Worm (Caenorhabditis elegans) whole organism, L4 larva: ENCODE results near the gene B0024.11.
A peak's percentile ranks its signal among the peaks of the same experiment; 100 is the strongest.

Source experiments
- F10B5.3 ChIP-seq: sonication (generic microtip); optimal IDR thresholded peaks from 2 replicates; lab custom pipeline; 2016; ENCODE audit warnings: mild to moderate bottlenecking, missing genetic modification characterization, missing compliant biosample characterization
- F26F4.8 ChIP-seq: fragments of 200-800 bp; sonication (Bioruptor generic); conservative IDR thresholded peaks from 2 replicates; pipeline ENCODE4 v1.3.6; 2022; ENCODE audit warnings: missing genetic modification characterization, missing compliant biosample characterization
- F49E8.2 ChIP-seq: sonication (generic microtip); optimal IDR thresholded peaks from 2 replicates; lab custom pipeline; 2016; ENCODE audit warnings: missing compliant biosample characterization, mild to moderate bottlenecking, missing genetic modification characterization, borderline replicate concordance
- T26A8.4 ChIP-seq: fragments of 200-800 bp; sonication (Bioruptor generic); IDR thresholded peaks from 2 replicates; pipeline ENCODE4 v1.3.6; 2022; ENCODE audit warnings: missing genetic modification characterization, missing compliant biosample characterization
- ZK337.2 ChIP-seq: fragments of 200-800 bp; sonication (Bioruptor generic); IDR thresholded peaks from 2 replicates; pipeline ENCODE4 v1.3.6; 2022; ENCODE audit warnings: missing genetic modification reagents, missing genetic modification characterization, missing compliant biosample characterization
- aha-1 ChIP-seq: fragments of 150-350 bp; peaks from one replicate; lab custom pipeline; 2014; ENCODE audit warnings: missing biosample characterization, missing genetic modification characterization
- attf-4 ChIP-seq: sonication (generic microtip); optimal IDR thresholded peaks from 3 replicates; lab custom pipeline; 2017; ENCODE audit warnings: missing biosample characterization, missing genetic modification characterization
- ceh-20 ChIP-seq: fragments of 200-800 bp; sonication (Bioruptor generic); IDR thresholded peaks from 2 replicates; pipeline ENCODE4 v1.3.6; 2022; ENCODE audit warnings: missing genetic modification reagents, missing genetic modification characterization, missing compliant biosample characterization
- ceh-28 ChIP-seq: fragments of 150-350 bp; optimal IDR thresholded peaks from 2 replicates; lab custom pipeline; 2014; ENCODE audit warnings: missing biosample characterization, missing genetic modification reagents, missing genetic modification characterization
- ceh-32 ChIP-seq: sonication (generic microtip); optimal IDR thresholded peaks from 2 replicates; lab custom pipeline; 2016; ENCODE audit warnings: mild to moderate bottlenecking, missing genetic modification characterization, missing compliant biosample characterization; ENCODE audit not compliant: poor library complexity
- cey-2 ChIP-seq: sonication (generic microtip); optimal IDR thresholded peaks from 3 replicates; lab custom pipeline; 2017; ENCODE audit warnings: missing genetic modification characterization, mild to moderate bottlenecking, missing compliant biosample characterization, antibody characterized with exemption, borderline replicate concordance; ENCODE audit not compliant: insufficient read depth
- ctbp-1 ChIP-seq: fragments of 200-800 bp; sonication (Bioruptor generic); IDR thresholded peaks from 2 replicates; pipeline ENCODE4 v1.3.6; 2022; ENCODE audit warnings: missing genetic modification reagents, missing genetic modification characterization, missing compliant biosample characterization
- daf-12 ChIP-seq: fragments of 150-350 bp; optimal IDR thresholded peaks from 2 replicates; lab custom pipeline; 2014; ENCODE audit warnings: missing biosample characterization, missing genetic modification reagents, missing genetic modification characterization
- daf-19 ChIP-seq: fragments of 200-800 bp; sonication (Bioruptor generic); conservative IDR thresholded peaks from 2 replicates; pipeline ENCODE4 v1.3.6; 2022; ENCODE audit warnings: missing genetic modification characterization, missing compliant biosample characterization
- dmd-9 ChIP-seq: fragments of 200-800 bp; sonication (Bioruptor generic); IDR thresholded peaks from 2 replicates; pipeline ENCODE4 v1.3.6; 2022; ENCODE audit warnings: missing genetic modification reagents, missing genetic modification characterization, missing compliant biosample characterization
- duxl-1 ChIP-seq: sonication (generic microtip); optimal IDR thresholded peaks from 2 replicates; lab custom pipeline; 2016; ENCODE audit warnings: mild to moderate bottlenecking, missing genetic modification characterization, moderate library complexity, missing compliant biosample characterization; ENCODE audit not compliant: poor library complexity
- fkh-10 ChIP-seq: fragments of 150-350 bp; optimal IDR thresholded peaks from 2 replicates; lab custom pipeline; 2014; ENCODE audit warnings: missing biosample characterization, missing genetic modification reagents, missing genetic modification characterization
- fos-1 ChIP-seq: fragments of 150-350 bp; optimal IDR thresholded peaks from 2 replicates; lab custom pipeline; 2014; ENCODE audit warnings: missing biosample characterization, missing genetic modification characterization
- gei-8 ChIP-seq: fragments of 200-800 bp; sonication (Bioruptor generic); optimal IDR thresholded peaks from 2 replicates; lab custom pipeline; 2018; ENCODE audit warnings: mild to moderate bottlenecking, missing genetic modification characterization, missing compliant biosample characterization
- hlh-11 ChIP-seq: fragments of 200-800 bp; sonication (Bioruptor generic); optimal IDR thresholded peaks from 2 replicates; lab custom pipeline; 2018; ENCODE audit warnings: mild to moderate bottlenecking, missing genetic modification characterization, missing compliant biosample characterization
- hmg-1.1 ChIP-seq: fragments of 200-800 bp; sonication (Bioruptor generic); IDR thresholded peaks from 2 replicates; pipeline ENCODE4 v1.3.6; 2022; ENCODE audit warnings: missing genetic modification reagents, missing genetic modification characterization, missing compliant biosample characterization
- lim-7 ChIP-seq: fragments of 200-800 bp; sonication (Bioruptor generic); IDR thresholded peaks from 2 replicates; pipeline ENCODE4 v1.3.6; 2022; ENCODE audit warnings: missing genetic modification characterization, missing compliant biosample characterization
- lin-1 ChIP-seq: fragments of 200-800 bp; sonication (Bioruptor generic); IDR thresholded peaks from 2 replicates; pipeline ENCODE4 v1.3.6; 2022; ENCODE audit warnings: missing genetic modification reagents, missing genetic modification characterization, missing compliant biosample characterization
- lin-13 ChIP-seq: fragments of 150-350 bp; optimal IDR thresholded peaks from 2 replicates; lab custom pipeline; 2014; ENCODE audit warnings: missing biosample characterization, missing genetic modification reagents, missing genetic modification characterization
- lin-39 ChIP-seq: fragments of 150-350 bp; optimal IDR thresholded peaks from 2 replicates; lab custom pipeline; 2014; ENCODE audit warnings: missing biosample characterization, missing genetic modification reagents, missing genetic modification characterization
- lir-3 ChIP-seq: sonication (generic microtip); optimal IDR thresholded peaks from 2 replicates; lab custom pipeline; 2016; ENCODE audit warnings: mild to moderate bottlenecking, missing genetic modification characterization, missing compliant biosample characterization
- lsy-2 ChIP-seq, 2 experiments: fragments of 150-350 bp in 1 of 2; sonication (generic microtip) in 1 of 2; optimal IDR thresholded peaks; 2 replicates each; lab custom pipeline; 2014 to 2017; ENCODE audit warnings: missing biosample characterization in 2 of 2, missing genetic modification characterization in 2 of 2
- mdt-29 ChIP-seq: fragments of 200-800 bp; sonication (Bioruptor generic); IDR thresholded peaks from 2 replicates; pipeline ENCODE4 v1.3.6; 2022; ENCODE audit warnings: missing genetic modification reagents, missing genetic modification characterization, missing compliant biosample characterization
- mxl-3 ChIP-seq: fragments of 200-800 bp; sonication (Bioruptor generic); optimal IDR thresholded peaks from 2 replicates; lab custom pipeline; 2018; ENCODE audit warnings: mild to moderate bottlenecking, missing genetic modification characterization, missing compliant biosample characterization
- nhr-10 ChIP-seq: fragments of 150-350 bp; optimal IDR thresholded peaks from 2 replicates; lab custom pipeline; 2014; ENCODE audit warnings: missing biosample characterization, missing genetic modification characterization
- nhr-111 ChIP-seq: fragments of 200-800 bp; sonication (Bioruptor generic); optimal IDR thresholded peaks from 2 replicates; lab custom pipeline; 2018; ENCODE audit warnings: mild to moderate bottlenecking, missing genetic modification characterization, missing compliant biosample characterization
- nhr-42 ChIP-seq: fragments of 200-800 bp; sonication (Bioruptor generic); IDR thresholded peaks from 2 replicates; pipeline ENCODE4 v1.3.6; 2022; ENCODE audit warnings: missing genetic modification characterization, missing compliant biosample characterization
- nhr-6 ChIP-seq: fragments of 150-350 bp; optimal IDR thresholded peaks from 2 replicates; lab custom pipeline; 2014; ENCODE audit warnings: missing biosample characterization, missing genetic modification characterization
- pha-4 ChIP-seq, 2 experiments: fragments of 150-350 bp in 1 of 2; fragments of 200-800 bp in 1 of 2; sonication (Bioruptor generic) in 1 of 2; IDR thresholded peaks in 1 of 2; optimal IDR thresholded peaks in 1 of 2; 2 replicates each; pipeline versions ENCODE4 v1.3.6 to Lab custom; 2014 to 2022; ENCODE audit warnings: missing genetic modification characterization in 2 of 2, missing genetic modification reagents in 2 of 2, missing biosample characterization in 1 of 2, missing compliant biosample characterization in 1 of 2
- pqm-1 ChIP-seq: sonication (generic microtip); optimal IDR thresholded peaks from 2 replicates; lab custom pipeline; 2017; ENCODE audit warnings: missing biosample characterization, missing genetic modification characterization
- set-16 ChIP-seq: fragments of 200-800 bp; sonication (Bioruptor generic); IDR thresholded peaks from 2 replicates; pipeline ENCODE4 v1.3.6; 2022; ENCODE audit warnings: missing genetic modification reagents, missing genetic modification characterization, missing compliant biosample characterization
- snpc-1.2 ChIP-seq: fragments of 200-800 bp; sonication (Bioruptor generic); IDR thresholded peaks from 2 replicates; pipeline ENCODE4 v1.3.6; 2022; ENCODE audit warnings: missing genetic modification reagents, missing genetic modification characterization, missing compliant biosample characterization
- snpc-4 ChIP-seq: fragments of 150-350 bp; optimal IDR thresholded peaks from 2 replicates; lab custom pipeline; 2014; ENCODE audit warnings: missing biosample characterization, missing genetic modification characterization
- spr-1 ChIP-seq: sonication (generic microtip); optimal IDR thresholded peaks from 2 replicates; lab custom pipeline; 2016; ENCODE audit warnings: mild to moderate bottlenecking, missing genetic modification characterization, missing compliant biosample characterization
- unc-62 ChIP-seq, 3 experiments: fragments of 150-350 bp in 1 of 3; sonication (generic microtip); optimal IDR thresholded peaks in 2 of 3; peaks in 1 of 3; 1 replicate in 1 of 3; 2 replicates in 2 of 3; lab custom pipeline; 2014 to 2017; ENCODE audit warnings: missing biosample characterization in 3 of 3, missing genetic modification characterization in 3 of 3, missing genetic modification reagents in 3 of 3, missing genotype in 1 of 3
- vab-7 ChIP-seq: fragments of 200-800 bp; sonication (Bioruptor generic); IDR thresholded peaks from 2 replicates; pipeline ENCODE4 v1.3.6; 2022; ENCODE audit warnings: missing genetic modification reagents, missing genetic modification characterization, missing compliant biosample characterization
- zfp-2 ChIP-seq: sonication (generic microtip); optimal IDR thresholded peaks from 2 replicates; lab custom pipeline; 2016; ENCODE audit warnings: mild to moderate bottlenecking, missing genetic modification characterization, missing compliant biosample characterization
- zfp-3 ChIP-seq: fragments of 200-800 bp; sonication (Bioruptor generic); conservative IDR thresholded peaks from 2 replicates; pipeline ENCODE4 v1.3.6; 2022; ENCODE audit warnings: missing genetic modification reagents, missing genetic modification characterization, missing compliant biosample characterization
- zip-11 ChIP-seq: fragments of 200-800 bp; sonication (Bioruptor generic); IDR thresholded peaks from 2 replicates; pipeline ENCODE4 v1.3.6; 2022; ENCODE audit warnings: missing genetic modification characterization, missing compliant biosample characterization

Gene B0024.11

DNA sequence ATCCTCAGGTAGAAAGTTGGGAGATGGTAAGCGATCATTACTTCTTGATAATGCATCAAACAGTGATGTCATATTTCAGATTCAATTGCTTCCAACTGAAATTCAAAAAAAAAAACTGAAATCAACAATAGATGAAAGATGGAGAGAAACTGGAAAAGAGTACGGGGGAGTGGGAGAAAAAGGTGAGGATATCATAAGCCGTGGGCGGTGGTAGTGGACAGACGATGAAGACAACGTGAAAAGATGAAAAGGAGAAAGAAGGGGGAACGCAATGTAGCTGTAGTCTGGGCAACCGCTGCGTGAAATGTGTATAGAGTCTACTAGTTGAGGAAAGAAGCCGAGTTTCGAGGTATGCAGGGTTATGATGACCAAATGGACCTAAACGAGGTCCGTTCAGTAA is 12.1 kb downstream of the B0024.11 start, which contains the start of gene che-12:
Gene che-12 (minus strand): TSS at position 101 of the 400 bp plus-strand sequence.
- TF ChIP-seq snpc-4 (no peak), T26A8.4 (no peak), daf-19 (no peak), pha-4 (GFP tag; IDR thresholded peaks at IDR 0.05; lab: Robert Waterston, UW) (no peak), pha-4 (tag; optimal IDR thresholded peaks at IDR 0.05; lab: Kevin White, UChicago) (no peak), daf-12 (no peak), duxl-1 (no peak), lsy-2 (tag; optimal IDR thresholded peaks at IDR 0.05; lab: Kevin White, UChicago) (no peak), nhr-111 (no peak), nhr-42 (no peak), zip-11 (no peak), unc-62 (GFP tag; optimal IDR thresholded peaks at IDR 0.05 in 1 of 2; lab: Kevin White, UChicago) (no peak), unc-62 (tag; optimal IDR thresholded peaks at IDR 0.05; lab: Kevin White, UChicago) (no peak), lir-3 (tag; lab: Kevin White, UChicago) (no peak), lin-1 (no peak), lim-7 (GFP tag; lab: Robert Waterston, UW) (no peak), ZK337.2 (no peak)

DNA sequence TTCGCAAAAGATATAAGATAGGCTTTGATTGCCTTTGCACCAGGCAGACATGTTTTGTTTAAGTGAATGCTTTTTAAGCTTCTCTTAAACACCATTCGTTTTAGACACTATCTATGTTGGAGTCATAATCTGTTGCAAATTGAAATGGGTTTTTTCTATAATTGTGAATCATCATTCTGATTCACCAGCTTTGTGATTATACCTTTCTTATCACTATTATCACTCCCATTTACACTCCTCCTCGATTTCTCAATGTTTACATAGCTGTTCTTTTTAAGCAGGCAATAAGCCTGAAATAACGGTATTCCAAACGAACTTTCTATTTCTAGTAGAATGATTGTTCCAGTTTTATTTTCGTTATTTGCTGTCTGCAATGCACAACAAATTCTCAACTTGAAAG is 22.2 kb downstream of the B0024.11 start, which contains the start of gene B0024.4:
Gene B0024.4 (plus strand): TSS at position 301 of the 400 bp plus-strand sequence.
- TF ChIP-seq ceh-32 (no peak), snpc-1.2 (GFP tag; lab: Robert Waterston, UW) (no peak), pqm-1 (tag; lab: Kevin White, UChicago) (peak; percentile 15), unc-62 (GFP tag; optimal IDR thresholded peaks at IDR 0.05 in 1 of 2; lab: Kevin White, UChicago) (peak in 1 of 2 experiments; percentile 20), unc-62 (tag; optimal IDR thresholded peaks at IDR 0.05; lab: Kevin White, UChicago) (no peak)

DNA sequence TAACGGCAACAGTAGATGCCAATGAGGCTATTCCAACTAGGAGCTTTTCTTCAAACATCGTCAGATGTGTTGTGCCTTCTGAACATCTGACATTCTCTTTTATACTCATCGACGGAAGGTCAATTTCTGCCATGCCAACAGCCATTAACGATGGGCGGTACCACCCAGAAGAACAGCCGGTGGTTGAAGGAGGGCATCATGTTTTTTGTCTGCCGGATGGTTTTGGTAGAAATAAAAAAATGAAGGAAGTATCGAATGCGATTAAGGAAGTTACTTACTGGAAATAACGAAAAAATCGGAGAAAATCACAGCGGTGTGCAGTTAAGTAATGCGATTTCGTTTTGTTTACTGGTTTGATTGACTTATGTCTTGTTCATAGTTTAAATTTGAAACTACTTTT is 24.8 kb downstream of the B0024.11 start, which contains the start of gene col-150:
Gene col-150 (minus strand): TSS at position 101 of the 400 bp plus-strand sequence.
- TF ChIP-seq zfp-3 (GFP tag; lab: Robert Waterston, UW): no peak

DNA sequence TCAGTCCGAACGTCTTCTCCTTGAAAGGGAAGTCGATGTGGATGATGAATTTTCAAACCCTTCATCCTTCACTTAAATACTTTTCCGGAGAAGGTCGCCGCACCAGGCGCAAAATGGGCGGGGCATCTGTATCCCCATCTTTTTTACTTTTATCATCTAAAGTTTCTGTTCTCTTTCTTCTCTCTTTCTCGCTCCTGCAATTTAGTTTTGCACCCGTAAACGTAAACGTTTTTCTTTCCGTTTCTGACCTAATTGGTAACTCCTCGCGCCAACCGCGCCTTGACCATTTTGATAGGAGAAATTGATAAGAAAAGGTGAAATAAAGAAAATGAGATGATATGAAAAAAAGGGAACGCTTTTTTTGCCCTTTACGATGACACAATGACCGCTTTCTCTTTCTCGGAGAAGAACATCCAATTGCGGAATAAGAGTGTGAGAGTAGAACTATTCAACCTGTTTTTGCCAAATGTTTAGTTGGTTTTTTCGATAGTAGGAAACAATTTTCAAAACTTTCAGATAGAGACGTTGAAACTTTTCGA is 26.4 kb downstream of the B0024.11 start, which contains the start of gene col-149:
Gene col-149 (minus strand): TSS at position 51 of the 539 bp plus-strand sequence.
- TF ChIP-seq aha-1 (tag; lab: Kevin White, UChicago): peak; percentile 26
- no peak for TF ChIP-seq ctbp-1 (GFP tag; lab: Robert Waterston, UW)
- TF ChIP-seq lim-7 (GFP tag; lab: Robert Waterston, UW): no peak
- no peak for TF ChIP-seq F10B5.3 (tag; lab: Kevin White, UChicago)
- TF ChIP-seq hlh-11: peak; percentile 51
- no peak for TF ChIP-seq nhr-10 (tag; lab: Kevin White, UChicago)
- TF ChIP-seq mdt-29: no peak
- no peak for TF ChIP-seq set-16 (GFP tag; lab: Robert Waterston, UW)
- TF ChIP-seq lin-39 (tag; lab: Kevin White, UChicago): no peak
- TF ChIP-seq fkh-10: no peak
- no peak for TF ChIP-seq hmg-1.1 (GFP tag; lab: Robert Waterston, UW)
- no peak for TF ChIP-seq vab-7 (GFP tag; lab: Robert Waterston, UW)
- TF ChIP-seq gei-8 (GFP tag; lab: Kevin White, UChicago): no peak
- no peak for TF ChIP-seq nhr-6 (tag; lab: Kevin White, UChicago)
- TF ChIP-seq ceh-20 (GFP tag; lab: Robert Waterston, UW): no peak
- TF ChIP-seq attf-4: no peak
- no peak for TF ChIP-seq nhr-111
- no peak for TF ChIP-seq F49E8.2
- TF ChIP-seq dmd-9: no peak
- no peak for TF ChIP-seq zip-11
- TF ChIP-seq cey-2 (tag; lab: Kevin White, UChicago): peak; percentile 3
- TF ChIP-seq fos-1: no peak
- no peak for TF ChIP-seq F26F4.8 (GFP tag; lab: Robert Waterston, UW)
- no peak for TF ChIP-seq ceh-28 (tag; lab: Kevin White, UChicago)
- no peak for TF ChIP-seq spr-1 (tag; lab: Kevin White, UChicago)
- TF ChIP-seq zfp-2: no peak
- TF ChIP-seq mxl-3: peak; percentile 59
- peak in 1 of 2 experiments; percentile 62 for TF ChIP-seq unc-62 (GFP tag; optimal IDR thresholded peaks at IDR 0.05 in 1 of 2; lab: Kevin White, UChicago)
- no peak for TF ChIP-seq unc-62 (tag; optimal IDR thresholded peaks at IDR 0.05; lab: Kevin White, UChicago)
- TF ChIP-seq snpc-4: no peak
- TF ChIP-seq lin-13: no peak
